Fruit fly (Drosophila melanogaster): ENCODE data around the gene Gr23a.
A peak's percentile ranks its signal among the peaks of the same experiment; 100 is the strongest.

Gene Gr23a

dm6 chr2L:2721317-2721716, 51.7 kb downstream of the Gr23a start:
- TF ChIP-seq Sox102F (GFP tag; optimal IDR thresholded peaks at IDR 0.05) (no peak), achi (GFP tag; optimal IDR thresholded peaks at IDR 0.05) (no peak), eg (GFP tag; IDR thresholded peaks at IDR 0.05) (0 out of 3 replicates have a peak, but pooled peaks have one; percentile 21), svp (GFP tag) (peak; percentile 65), Hr4 (GFP tag; optimal IDR thresholded peaks at IDR 0.05) (peak; percentile 3), Eip78C (GFP tag) (peak; percentile 40), fkh (GFP tag; optimal IDR thresholded peaks at IDR 0.05) (no peak), CG6163 (GFP tag; IDR thresholded peaks at IDR 0.05) (0 out of 3 replicates have a peak, but pooled peaks have one; percentile 22), fd59A (GFP tag; optimal IDR thresholded peaks at IDR 0.05) (peak; percentile 4), esn (GFP tag; optimal IDR thresholded peaks at IDR 0.05) (no peak), topi (GFP tag; optimal IDR thresholded peaks at IDR 0.05) (no peak), CG34406 (GFP tag; optimal IDR thresholded peaks at IDR 0.05) (no peak), OdsH (GFP tag; optimal IDR thresholded peaks at IDR 0.05) (no peak), CG11902 (GFP tag; optimal IDR thresholded peaks at IDR 0.05) (no peak), spab (GFP tag; optimal IDR thresholded peaks at IDR 0.05) (no peak)
